Worm (Caenorhabditis elegans): ENCODE data around the gene obr-2.

Gene obr-2

DNA sequence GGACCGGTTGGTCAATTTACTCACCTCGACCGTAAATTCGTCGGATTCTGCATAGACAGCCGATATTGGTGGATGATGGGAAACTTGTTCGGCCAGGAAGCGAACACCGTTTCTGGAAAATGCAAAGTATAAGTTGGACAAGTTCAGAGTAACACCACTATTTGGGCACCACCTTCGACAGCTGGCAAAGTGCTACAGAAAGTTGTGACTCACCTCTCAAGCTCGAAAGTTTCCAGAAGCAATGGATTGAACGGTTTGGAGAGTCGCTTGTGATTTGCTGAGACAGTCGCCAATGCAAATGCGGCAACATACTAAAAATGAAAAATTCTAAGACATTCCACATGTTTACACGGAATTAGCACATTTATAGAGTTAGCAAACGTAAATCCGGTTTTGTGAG is 736 bp downstream of the obr-2 start:
- TF ChIP-seq attf-5 (GFP tag; optimal IDR thresholded peaks at IDR 0.05) (no peak), snpc-1.3 (tag; optimal IDR thresholded peaks at IDR 0.05; ENCODE audit: insufficient read depth) (no peak), ceh-79 (tag; optimal IDR thresholded peaks at IDR 0.05) (no peak), F49E8.2 (tag; optimal IDR thresholded peaks at IDR 0.05; ENCODE audit: insufficient read depth) (no peak), nhr-90 (tag; optimal IDR thresholded peaks at IDR 0.05) (no peak), F23B12.7 (tag; optimal IDR thresholded peaks at IDR 0.05; ENCODE audit: insufficient read depth) (no peak), nhr-120 (GFP tag; IDR thresholded peaks at IDR 0.05) (no peak), rec-8 (tag; optimal IDR thresholded peaks at IDR 0.05) (no peak), xnd-1 (tag; optimal IDR thresholded peaks at IDR 0.05) (no peak), chd-7 (tag; optimal IDR thresholded peaks at IDR 0.05) (no peak), Y53G8AR.9 (GFP tag; conservative IDR thresholded peaks at IDR 0.05) (no peak)

- TF ChIP-seq athp-1 (tag; optimal IDR thresholded peaks at IDR 0.05) (no peak), efl-1 (GFP tag; optimal IDR thresholded peaks at IDR 0.05) (no peak), nfyb-1 (GFP tag; IDR thresholded peaks at IDR 0.05) (0 out of 2 replicates have a peak, but pooled peaks have one; percentile 62), nhr-80 (tag; optimal IDR thresholded peaks at IDR 0.05) (peak; percentile 9), mxl-1 (tag; optimal IDR thresholded peaks at IDR 0.05) (no peak), lin-26 (GFP tag; IDR thresholded peaks at IDR 0.05) (peak; percentile 61; the same call in 1 of the 2 replicates), B0336.3 (GFP tag; IDR thresholded peaks at IDR 0.05) (0 out of 2 replicates have a peak, but pooled peaks have one; percentile 38), F57C9.4 (tag; optimal IDR thresholded peaks at IDR 0.05) (no peak), Y79H2A.3 (GFP tag; conservative IDR thresholded peaks at IDR 0.05) (0 out of 2 replicates have a peak, but pooled peaks have one; percentile 31), lin-54 (GFP tag; optimal IDR thresholded peaks at IDR 0.05) (no peak), hmg-1.2 (GFP tag; IDR thresholded peaks at IDR 0.05) (peak; percentile 46), F10E7.11 (tag; optimal IDR thresholded peaks at IDR 0.05) (no peak), him-1 (tag; optimal IDR thresholded peaks at IDR 0.05) (peak; percentile 65), atf-7 (tag; optimal IDR thresholded peaks at IDR 0.05) (no peak), cebp-1 (GFP tag; IDR thresholded peaks at IDR 0.05) (no peak), cebp-1 (tag; optimal IDR thresholded peaks at IDR 0.05) (peak; percentile 13), tlf-1 (GFP tag; optimal IDR thresholded peaks at IDR 0.05) (no peak), rpc-1 (optimal IDR thresholded peaks at IDR 0.05) (peak; percentile 53), rpc-1 (tag; optimal IDR thresholded peaks at IDR 0.05) (peak; percentile 70), mes-4 (tag; optimal IDR thresholded peaks at IDR 0.05) (no peak), B0261.1 (tag; optimal IDR thresholded peaks at IDR 0.05) (peak; percentile 76), D2030.7 (GFP tag; IDR thresholded peaks at IDR 0.05) (no peak), ZK185.1 (tag; optimal IDR thresholded peaks at IDR 0.05; ENCODE audit: poor library complexity, severe bottlenecking) (no peak), ceh-100 (GFP tag; IDR thresholded peaks at IDR 0.05) (peak; percentile 45), snpc-4 (GFP tag; optimal IDR thresholded peaks at IDR 0.05) (no peak), snpc-4 (tag; optimal IDR thresholded peaks at IDR 0.05) (peak in 1 of 4 experiments; percentile 59), Y53F4B.3 (GFP tag; IDR thresholded peaks at IDR 0.05) (0 out of 2 replicates have a peak, but pooled peaks have one; percentile 40), madf-8 (GFP tag; conservative IDR thresholded peaks at IDR 0.05) (no peak), tbp1 (GFP tag; optimal IDR thresholded peaks at IDR 0.05) (peak; percentile 88), lsl-1 (GFP tag; optimal IDR thresholded peaks at IDR 0.05) (peak; percentile 17), nhr-90 (tag; optimal IDR thresholded peaks at IDR 0.05) (no peak), mcd-1 (GFP tag; IDR thresholded peaks at IDR 0.05) (0 out of 2 replicates have a peak, but pooled peaks have one; percentile 34), let-526 (GFP tag; IDR thresholded peaks at IDR 0.05) (no peak), snpc-3.4 (tag; optimal IDR thresholded peaks at IDR 0.05) (no peak), dox-1 (GFP tag; IDR thresholded peaks at IDR 0.05) (0 out of 2 replicates have a peak, but pooled peaks have one; percentile 29), madf-6 (GFP tag; IDR thresholded peaks at IDR 0.05) (0 out of 2 replicates have a peak, but pooled peaks have one; percentile 34)
These were observed 1.3 kb downstream of the obr-2 start for ce11 chrV:15012542-15013301.
